Fruit fly (Drosophila melanogaster) whole organism, embryonic: Measurements from ENCODE around the gene CG15221.
A peak's percentile ranks its signal among the peaks of the same experiment; 100 is the strongest.

Source experiments
- B-H2 ChIP-seq: fragments of 200-800 bp; sonication (Bioruptor generic); optimal IDR thresholded peaks from 2 replicates; lab custom pipeline; 2018; ENCODE audit warnings: missing biosample characterization, mild to moderate bottlenecking, missing genetic modification characterization
- CG10979 ChIP-seq: fragments of 200-800 bp; sonication (Bioruptor generic); optimal IDR thresholded peaks from 2 replicates; lab custom pipeline; 2018; ENCODE audit warnings: missing biosample characterization, mild to moderate bottlenecking, missing genetic modification characterization, moderate library complexity
- CG11696 ChIP-seq: fragments of 200-800 bp; sonication (Bioruptor generic); IDR thresholded peaks from 2 replicates; pipeline ENCODE4 v1.3.6; 2022; ENCODE audit warnings: missing biosample characterization, missing genetic modification characterization
- CG11723 ChIP-seq: fragments of 200-800 bp; sonication (Bioruptor generic); optimal IDR thresholded peaks from 2 replicates; lab custom pipeline; 2017; ENCODE audit warnings: missing biosample characterization, mild to moderate bottlenecking, missing genetic modification characterization
- CG12155 ChIP-seq: fragments of 200-800 bp; sonication (Bioruptor generic); optimal IDR thresholded peaks from 3 replicates; lab custom pipeline; 2016; ENCODE audit warnings: missing biosample characterization, missing genetic modification characterization
- CG12236 ChIP-seq: fragments of 200-800 bp; sonication (Bioruptor generic); optimal IDR thresholded peaks from 2 replicates; lab custom pipeline; 2016; ENCODE audit warnings: missing biosample characterization, missing genetic modification characterization
- CG1233 ChIP-seq: fragments of 200-800 bp; sonication (Bioruptor generic); optimal IDR thresholded peaks from 4 replicates; lab custom pipeline; 2018; ENCODE audit warnings: missing biosample characterization, mild to moderate bottlenecking, missing genetic modification characterization
- CG12942 ChIP-seq: fragments of 200-800 bp; sonication (Bioruptor generic); optimal IDR thresholded peaks from 3 replicates; lab custom pipeline; 2016; ENCODE audit warnings: missing biosample characterization, missing genetic modification characterization
- CG1647 ChIP-seq: fragments of 200-800 bp; sonication (Bioruptor generic); optimal IDR thresholded peaks from 3 replicates; lab custom pipeline; 2016; ENCODE audit warnings: missing biosample characterization, missing genetic modification characterization
- CG17359 ChIP-seq: fragments of 200-800 bp; sonication (Bioruptor generic); optimal IDR thresholded peaks from 3 replicates; lab custom pipeline; 2018; ENCODE audit warnings: missing biosample characterization, mild to moderate bottlenecking, missing genetic modification characterization, moderate library complexity
- CG17612 ChIP-seq: fragments of 200-800 bp; sonication (Bioruptor generic); IDR thresholded peaks from 2 replicates; pipeline ENCODE4 v1.3.6; 2022; ENCODE audit warnings: missing biosample characterization, missing genetic modification characterization
- CG18476 ChIP-seq: fragments of 200-800 bp; sonication (Bioruptor generic); optimal IDR thresholded peaks from 2 replicates; lab custom pipeline; 2016; ENCODE audit warnings: missing biosample characterization, mild to moderate bottlenecking, missing genetic modification characterization
- CG18764 ChIP-seq: fragments of 200-800 bp; sonication (Bioruptor generic); optimal IDR thresholded peaks from 3 replicates; lab custom pipeline; 2016; ENCODE audit warnings: missing biosample characterization, missing genetic modification characterization
- CG2202 ChIP-seq: fragments of 200-800 bp; sonication (Bioruptor generic); optimal IDR thresholded peaks from 2 replicates; lab custom pipeline; 2018; ENCODE audit warnings: missing biosample characterization, mild to moderate bottlenecking, missing genetic modification characterization
- CG3163 ChIP-seq: fragments of 200-800 bp; sonication (Bioruptor generic); optimal IDR thresholded peaks from 3 replicates; lab custom pipeline; 2016; ENCODE audit warnings: missing biosample characterization, missing genetic modification characterization
- CG3407 ChIP-seq: fragments of 200-800 bp; sonication (Bioruptor generic); optimal IDR thresholded peaks from 2 replicates; lab custom pipeline; 2018; ENCODE audit warnings: missing biosample characterization, mild to moderate bottlenecking, missing genetic modification characterization
- CG7963 ChIP-seq: fragments of 200-800 bp; sonication (Bioruptor generic); IDR thresholded peaks from 3 replicates; pipeline ENCODE4 v1.3.6; 2022; ENCODE audit warnings: missing biosample characterization, missing genetic modification characterization; ENCODE audit not compliant: partially characterized antibody
- CG8290 ChIP-seq, 3 experiments: fragments of 200-800 bp; sonication (Bioruptor generic); optimal IDR thresholded peaks; 2 replicates each; lab custom pipeline; 2016 to 2019; ENCODE audit warnings: missing biosample characterization in 3 of 3, missing genetic modification characterization in 3 of 3, mild to moderate bottlenecking in 2 of 3, moderate library complexity in 1 of 3
- CG8478 ChIP-seq: fragments of >200 bp; optimal IDR thresholded peaks from 2 replicates; lab custom pipeline; 2018
- CG9437 ChIP-seq: fragments of 200-800 bp; sonication (Bioruptor generic); optimal IDR thresholded peaks from 2 replicates; lab custom pipeline; 2018; ENCODE audit warnings: missing biosample characterization, mild to moderate bottlenecking, missing genetic modification characterization
- CG9876 ChIP-seq: fragments of 200-800 bp; sonication (Bioruptor generic); optimal IDR thresholded peaks from 2 replicates; lab custom pipeline; 2016; ENCODE audit warnings: missing biosample characterization, missing genetic modification characterization
- Dp ChIP-seq: fragments of 200-800 bp; sonication (Bioruptor generic); optimal IDR thresholded peaks from 2 replicates; lab custom pipeline; 2018; ENCODE audit warnings: missing biosample characterization, mild to moderate bottlenecking, missing genetic modification characterization, moderate library complexity
- E2f1 ChIP-seq: fragments of 200-800 bp; sonication (Bioruptor generic); IDR thresholded peaks from 2 replicates; pipeline ENCODE4 v1.3.6; 2022; ENCODE audit warnings: missing biosample characterization, missing genetic modification characterization
- Gug ChIP-seq: fragments of 200-800 bp; sonication (Bioruptor generic); IDR thresholded peaks from 4 replicates; pipeline ENCODE4 v1.3.6; 2022; ENCODE audit warnings: missing biosample characterization, missing genetic modification characterization
- HHEX ChIP-seq: fragments of 200-800 bp; sonication (Bioruptor generic); optimal IDR thresholded peaks from 3 replicates; lab custom pipeline; 2017; ENCODE audit warnings: missing biosample characterization, mild to moderate bottlenecking, missing genetic modification characterization, missing genetic modification reagents
- Lim3 ChIP-seq: fragments of 200-800 bp; sonication (Bioruptor generic); IDR thresholded peaks from 2 replicates; pipeline ENCODE4 v1.3.6; 2022; ENCODE audit warnings: missing biosample characterization, missing genetic modification characterization
- NFAT ChIP-seq: fragments of 200-800 bp; sonication (Bioruptor generic); IDR thresholded peaks from 2 replicates; pipeline ENCODE4 v1.3.6; 2022; ENCODE audit warnings: missing biosample characterization, missing genetic modification characterization
- Neu2 ChIP-seq: fragments of 200-800 bp; sonication (Bioruptor generic); optimal IDR thresholded peaks from 3 replicates; lab custom pipeline; 2016; ENCODE audit warnings: missing biosample characterization, missing genetic modification characterization, borderline replicate concordance
- Optix ChIP-seq: fragments of 200-800 bp; sonication (Bioruptor generic); IDR thresholded peaks from 3 replicates; pipeline ENCODE4 v1.3.6; 2022; ENCODE audit warnings: missing biosample characterization, missing genetic modification characterization
- Scr ChIP-seq: fragments of 200-800 bp; sonication (Bioruptor generic); IDR thresholded peaks from 2 replicates; pipeline ENCODE4 v1.3.6; 2022; ENCODE audit warnings: missing biosample characterization, missing genetic modification characterization; ENCODE audit not compliant: partially characterized antibody
- Sin3A ChIP-seq: fragments of >200 bp; optimal IDR thresholded peaks from 2 replicates; lab custom pipeline; 2018
- ab ChIP-seq: fragments of 200-800 bp; sonication (Bioruptor generic); optimal IDR thresholded peaks from 2 replicates; lab custom pipeline; 2016; ENCODE audit warnings: missing biosample characterization, missing genetic modification characterization
- ac ChIP-seq: fragments of 200-800 bp; sonication (Bioruptor generic); optimal IDR thresholded peaks from 3 replicates; lab custom pipeline; 2017; ENCODE audit warnings: missing biosample characterization, mild to moderate bottlenecking, missing genetic modification characterization
- bbx ChIP-seq: fragments of 200-800 bp; sonication (Bioruptor generic); IDR thresholded peaks from 2 replicates; pipeline ENCODE4 v1.3.6; 2022; ENCODE audit warnings: missing biosample characterization, missing genetic modification characterization; ENCODE audit not compliant: partially characterized antibody
- chm ChIP-seq: fragments of 200-800 bp; sonication (Bioruptor generic); IDR thresholded peaks from 2 replicates; pipeline ENCODE4 v1.3.6; 2022; ENCODE audit warnings: missing biosample characterization, missing genetic modification characterization
- dpn ChIP-seq, 2 experiments: fragments of 200-800 bp; sonication (Bioruptor generic); optimal IDR thresholded peaks; 3 replicates each; lab custom pipeline; 2016; ENCODE audit warnings: missing biosample characterization in 2 of 2, missing genetic modification characterization in 2 of 2
- fru ChIP-seq: fragments of >200 bp; optimal IDR thresholded peaks from 2 replicates; lab custom pipeline; 2017
- ftz-f1 ChIP-seq: fragments of 200-800 bp; sonication (Bioruptor generic); optimal IDR thresholded peaks from 2 replicates; lab custom pipeline; 2016; ENCODE audit warnings: missing biosample characterization, missing genetic modification characterization
- her ChIP-seq: fragments of 200-800 bp; sonication (Bioruptor generic); optimal IDR thresholded peaks from 2 replicates; lab custom pipeline; 2016; ENCODE audit warnings: missing biosample characterization, missing genetic modification characterization
- jumu ChIP-seq: fragments of 200-800 bp; sonication (Bioruptor generic); optimal IDR thresholded peaks from 3 replicates; lab custom pipeline; 2016; ENCODE audit warnings: missing biosample characterization, missing genetic modification characterization
- org-1 ChIP-seq: fragments of 200-800 bp; sonication (Bioruptor generic); optimal IDR thresholded peaks from 2 replicates; lab custom pipeline; 2017; ENCODE audit warnings: missing biosample characterization, missing genetic modification characterization
- pros ChIP-seq: fragments of 200-800 bp; sonication (Bioruptor generic); optimal IDR thresholded peaks from 3 replicates; lab custom pipeline; 2019; ENCODE audit warnings: missing biosample characterization, mild to moderate bottlenecking, missing genetic modification characterization, moderate library complexity
- pum ChIP-seq: fragments of 200-800 bp; sonication (Bioruptor generic); optimal IDR thresholded peaks from 2 replicates; lab custom pipeline; 2016; ENCODE audit warnings: missing biosample characterization, missing genetic modification characterization
- so ChIP-seq: fragments of 200-800 bp; sonication (Bioruptor generic); IDR thresholded peaks from 3 replicates; pipeline ENCODE4 v1.3.6; 2022; ENCODE audit warnings: missing biosample characterization, missing genetic modification characterization
- sug ChIP-seq: fragments of 200-800 bp; optimal IDR thresholded peaks from 2 replicates; lab custom pipeline; 2019; ENCODE audit warnings: missing biosample characterization, mild to moderate bottlenecking, missing genetic modification characterization, moderate library complexity
- tna ChIP-seq: fragments of 200-800 bp; sonication (Bioruptor generic); IDR thresholded peaks from 2 replicates; pipeline ENCODE4 v1.3.6; 2022; ENCODE audit warnings: missing biosample characterization, missing genetic modification characterization; ENCODE audit not compliant: partially characterized antibody
- twi ChIP-seq: fragments of 200-800 bp; optimal IDR thresholded peaks from 2 replicates; lab custom pipeline; 2019; ENCODE audit warnings: missing biosample characterization, mild to moderate bottlenecking, missing genetic modification characterization, moderate library complexity
- unc-4 ChIP-seq: fragments of 200-800 bp; sonication (Bioruptor generic); IDR thresholded peaks from 2 replicates; pipeline ENCODE4 v1.3.6; 2022; ENCODE audit warnings: missing biosample characterization, missing genetic modification characterization; ENCODE audit not compliant: partially characterized antibody
- unpg ChIP-seq: fragments of 200-800 bp; sonication (Bioruptor generic); optimal IDR thresholded peaks from 3 replicates; lab custom pipeline; 2018; ENCODE audit warnings: missing biosample characterization, mild to moderate bottlenecking, missing genetic modification characterization, moderate library complexity
- zen2 ChIP-seq: fragments of 200-800 bp; sonication (Bioruptor generic); IDR thresholded peaks from 3 replicates; pipeline ENCODE4 v1.3.6; 2022; ENCODE audit warnings: missing biosample characterization, missing genetic modification characterization; ENCODE audit not compliant: partially characterized antibody

The CG15221 gene

dm6 chrX:11685918-11686640, 38.0 kb upstream of the CG15221 start (continued):
- TF ChIP-seq Optix (GFP tag; lab: Robert Waterston, UW): no peak
- no peak for TF ChIP-seq E2f1 (GFP tag; lab: Robert Waterston, UW)
- TF ChIP-seq twi (tag; lab: Kevin White, UChicago): no peak
- TF ChIP-seq CG10979 (tag; lab: Kevin White, UChicago): no peak
- no peak for TF ChIP-seq Scr (GFP tag; lab: Robert Waterston, UW)
- no peak for TF ChIP-seq bbx
- TF ChIP-seq tna: no peak
- no peak for TF ChIP-seq CG12942 (GFP tag; lab: Kevin White, UChicago)
- no peak for TF ChIP-seq CG1233 (GFP tag; lab: Kevin White, UChicago)
- TF ChIP-seq fru (lab: Kevin White, UChicago): no peak
- peak; percentile 40; the same call in 1 of the 2 replicates for TF ChIP-seq CG11696
- peak; percentile 65 for TF ChIP-seq pros (GFP tag; lab: Kevin White, UChicago)
- peak; percentile 50 for TF ChIP-seq HHEX (GFP tag; lab: Kevin White, UChicago)
- no peak for TF ChIP-seq CG8478 (lab: Kevin White, UChicago)
- TF ChIP-seq B-H2 (GFP tag; lab: Kevin White, UChicago): peak; percentile 50
- TF ChIP-seq zen2: peak; percentile 46; the same call in 1 of the 3 replicates
- TF ChIP-seq Neu2 (GFP tag; lab: Kevin White, UChicago): no peak
- no peak for TF ChIP-seq CG9437 (GFP tag; lab: Kevin White, UChicago)
- peak; percentile 52 for TF ChIP-seq CG3163 (GFP tag; lab: Kevin White, UChicago)
- TF ChIP-seq so (GFP tag; lab: Robert Waterston, UW): no peak
- no peak for TF ChIP-seq CG2202
- no peak for TF ChIP-seq CG9876 (GFP tag; lab: Kevin White, UChicago)
- TF ChIP-seq CG1647 (GFP tag; lab: Kevin White, UChicago): no peak
- TF ChIP-seq jumu (GFP tag; lab: Kevin White, UChicago): no peak
- TF ChIP-seq CG8290 (GFP tag; optimal IDR thresholded peaks at IDR 0.05; lab: Kevin White, UChicago): no peak
- TF ChIP-seq CG8290 (tag; optimal IDR thresholded peaks at IDR 0.05; lab: Kevin White, UChicago): peak in 1 of 2 experiments; percentile 42
- TF ChIP-seq sug (tag; lab: Kevin White, UChicago): peak; percentile 75
- TF ChIP-seq CG12155 (GFP tag; lab: Kevin White, UChicago): no peak
- TF ChIP-seq CG17612 (GFP tag; lab: Robert Waterston, UW): no peak
- no peak for TF ChIP-seq CG7963
- TF ChIP-seq Gug: no peak
- TF ChIP-seq pum (GFP tag; lab: Kevin White, UChicago): no peak
- TF ChIP-seq Lim3 (GFP tag; lab: Robert Waterston, UW): no peak
- TF ChIP-seq Dp (GFP tag; lab: Kevin White, UChicago): no peak
- peak; percentile 38; the same call in 1 of the 2 replicates for TF ChIP-seq chm
- peak; percentile 4 for TF ChIP-seq ftz-f1 (GFP tag; lab: Kevin White, UChicago)
- peak; percentile 44 for TF ChIP-seq CG17359 (tag; lab: Kevin White, UChicago)
- no peak for TF ChIP-seq CG18764 (GFP tag; lab: Kevin White, UChicago)
- TF ChIP-seq Sin3A (lab: Kevin White, UChicago): no peak
- TF ChIP-seq her (GFP tag; lab: Kevin White, UChicago): peak; percentile 51
- TF ChIP-seq NFAT (GFP tag; lab: Robert Waterston, UW): no peak
- no peak for TF ChIP-seq CG3407
- TF ChIP-seq ac (GFP tag; lab: Kevin White, UChicago): no peak
- TF ChIP-seq unc-4 (GFP tag; lab: Robert Waterston, UW): 0 out of 2 replicates have a peak, but pooled peaks have one; percentile 37
- TF ChIP-seq org-1 (GFP tag; lab: Kevin White, UChicago): no peak
- TF ChIP-seq CG11723: no peak
- TF ChIP-seq CG18476 (GFP tag; lab: Kevin White, UChicago): no peak
- TF ChIP-seq ab: no peak
- TF ChIP-seq dpn (GFP tag; optimal IDR thresholded peaks at IDR 0.05; lab: Kevin White, UChicago): peak in 1 of 2 experiments; percentile 11
- TF ChIP-seq CG12236 (GFP tag; lab: Kevin White, UChicago): peak; percentile 4
- no peak for TF ChIP-seq unpg (GFP tag; lab: Kevin White, UChicago)
